Fruit fly (Drosophila melanogaster) whole organism, adult: ENCODE measurements around the gene Pdp.

Source experiments
- CG11617 ChIP-seq: fragments of 200-800 bp; sonication (Bioruptor generic); optimal IDR thresholded peaks from 2 replicates; lab custom pipeline; 2017; ENCODE audit warnings: mild to moderate bottlenecking, missing biosample characterization, missing genetic modification reagents, missing genetic modification characterization
- CG12768 ChIP-seq: fragments of 200-800 bp; sonication (Bioruptor generic); optimal IDR thresholded peaks from 2 replicates; lab custom pipeline; 2017; ENCODE audit warnings: missing biosample characterization, missing genetic modification characterization, mild to moderate bottlenecking, moderate library complexity, missing genetic modification reagents
- CG14711 ChIP-seq: fragments of 200-800 bp; sonication (Bioruptor generic); optimal IDR thresholded peaks from 2 replicates; lab custom pipeline; 2018; ENCODE audit warnings: missing biosample characterization, mild to moderate bottlenecking, missing genetic modification characterization, moderate library complexity
- CG1620 ChIP-seq: fragments of 200-800 bp; sonication (Bioruptor generic); optimal IDR thresholded peaks from 2 replicates; lab custom pipeline; 2016; ENCODE audit warnings: missing biosample characterization, missing genetic modification characterization
- CG33017 ChIP-seq: fragments of 200-800 bp; sonication (Bioruptor generic); optimal IDR thresholded peaks from 2 replicates; lab custom pipeline; 2018; ENCODE audit warnings: missing biosample characterization, mild to moderate bottlenecking, missing genetic modification characterization, moderate library complexity
- CG5204 ChIP-seq: fragments of 200-800 bp; sonication (Bioruptor generic); optimal IDR thresholded peaks from 2 replicates; lab custom pipeline; 2016; ENCODE audit warnings: missing biosample characterization, missing genetic modification characterization
- CG7045 ChIP-seq: fragments of 200-800 bp; sonication (Bioruptor generic); optimal IDR thresholded peaks from 2 replicates; lab custom pipeline; 2017; ENCODE audit warnings: missing biosample characterization, mild to moderate bottlenecking, missing genetic modification characterization
- CG7101 ChIP-seq: fragments of 200-800 bp; sonication (Bioruptor generic); optimal IDR thresholded peaks from 2 replicates; lab custom pipeline; 2018; ENCODE audit warnings: missing biosample characterization, mild to moderate bottlenecking, missing genetic modification characterization, moderate library complexity
- Clk ChIP-seq: fragments of 200-800 bp; sonication (Bioruptor generic); optimal IDR thresholded peaks from 2 replicates; lab custom pipeline; 2017; ENCODE audit warnings: missing biosample characterization, missing genetic modification characterization
- Crg-1 ChIP-seq: fragments of 200-800 bp; sonication (Bioruptor generic); optimal IDR thresholded peaks from 2 replicates; lab custom pipeline; 2016; ENCODE audit warnings: missing biosample characterization, missing genetic modification characterization
- Hr96 ChIP-seq: fragments of 200-800 bp; sonication (Bioruptor generic); optimal IDR thresholded peaks from 2 replicates; lab custom pipeline; 2016; ENCODE audit warnings: missing biosample characterization, missing genetic modification characterization
- Mnt ChIP-seq: fragments of 200-800 bp; sonication (Bioruptor generic); optimal IDR thresholded peaks from 2 replicates; lab custom pipeline; 2016; ENCODE audit warnings: missing biosample characterization, mild to moderate bottlenecking, missing genetic modification characterization
- bab1 ChIP-seq: fragments of 200-800 bp; sonication (Bioruptor generic); optimal IDR thresholded peaks from 3 replicates; lab custom pipeline; 2019; ENCODE audit warnings: missing biosample characterization, mild to moderate bottlenecking, missing genetic modification characterization, moderate library complexity
- cic ChIP-seq: fragments of 200-800 bp; sonication (Bioruptor generic); optimal IDR thresholded peaks from 2 replicates; lab custom pipeline; 2017; ENCODE audit warnings: missing biosample characterization, mild to moderate bottlenecking, missing genetic modification characterization, moderate library complexity
- cnc ChIP-seq, 2 experiments: fragments of >200 bp; optimal IDR thresholded peaks; 2 replicates each; lab custom pipeline; 2017
- kay ChIP-seq: fragments of 200-800 bp; sonication (Bioruptor generic); peaks from one replicate; lab custom pipeline; 2016; ENCODE audit warnings: missing biosample characterization, missing genetic modification characterization, borderline replicate concordance
- ovo ChIP-seq: fragments of 200-800 bp; sonication (Bioruptor generic); optimal IDR thresholded peaks from 2 replicates; lab custom pipeline; 2016; ENCODE audit warnings: missing biosample characterization, missing genetic modification characterization
- pad ChIP-seq: fragments of 200-800 bp; sonication (Bioruptor generic); optimal IDR thresholded peaks from 3 replicates; lab custom pipeline; 2017; ENCODE audit warnings: missing biosample characterization, missing genetic modification characterization, mild to moderate bottlenecking, moderate library complexity, missing genetic modification reagents
- tj ChIP-seq: fragments of 200-800 bp; sonication (Bioruptor generic); optimal IDR thresholded peaks from 3 replicates; lab custom pipeline; 2017; ENCODE audit warnings: missing biosample characterization, mild to moderate bottlenecking, missing genetic modification characterization, moderate library complexity
- toe ChIP-seq: fragments of 200-800 bp; sonication (Bioruptor generic); optimal IDR thresholded peaks from 2 replicates; lab custom pipeline; 2016; ENCODE audit warnings: missing biosample characterization, missing genetic modification characterization

The Pdp gene

dm6 chrX:7734131-7734930 lies at the start of gene Pdp, which contains the start of gene Rab39:
Pdp (minus strand) TSS chrX:7734651.
Rab39 (plus strand) TSS chrX:7734923.
- TF ChIP-seq CG1620 (GFP tag; lab: Kevin White, UChicago) (peak; percentile 89), CG12768 (GFP tag; lab: Kevin White, UChicago) (peak; percentile 65), CG7101 (tag; lab: Kevin White, UChicago) (peak; percentile 87), CG7045 (GFP tag; lab: Kevin White, UChicago) (peak; percentile 56), CG11617 (GFP tag; lab: Kevin White, UChicago) (peak; percentile 85), Crg-1 (peak; percentile 82), CG33017 (tag; lab: Kevin White, UChicago) (peak; percentile 62), Hr96 (no peak), cnc (optimal IDR thresholded peaks at IDR 0.05; lab: Kevin White, UChicago) (no peak), Clk (GFP tag; lab: Kevin White, UChicago) (peak; percentile 20), tj (GFP tag; lab: Kevin White, UChicago) (peak; percentile 63), cic (GFP tag; lab: Kevin White, UChicago) (no peak), CG14711 (tag; lab: Kevin White, UChicago) (peak; percentile 79), pad (peak; percentile 69), toe (peak; percentile 83), kay (GFP tag; lab: Kevin White, UChicago) (no peak), CG5204 (GFP tag; lab: Kevin White, UChicago) (peak; percentile 77), bab1 (GFP tag; lab: Kevin White, UChicago) (peak; percentile 86), Mnt (GFP tag; lab: Kevin White, UChicago) (peak; percentile 82), ovo (GFP tag; lab: Kevin White, UChicago) (peak; percentile 77)

dm6 chrX:7777905-7778304 lies 43.5 kb upstream of the Pdp start, which contains the start of gene CG32718:
CG32718 (plus strand) TSS chrX:7778205.
- TF ChIP-seq CG5204 (GFP tag; lab: Kevin White, UChicago) (no peak), CG7101 (tag; lab: Kevin White, UChicago) (no peak), CG1620 (GFP tag; lab: Kevin White, UChicago) (no peak), CG12768 (GFP tag; lab: Kevin White, UChicago) (no peak), CG33017 (tag; lab: Kevin White, UChicago) (no peak), Hr96 (no peak), kay (GFP tag; lab: Kevin White, UChicago) (no peak), cic (GFP tag; lab: Kevin White, UChicago) (no peak), Clk (GFP tag; lab: Kevin White, UChicago) (no peak), Mnt (GFP tag; lab: Kevin White, UChicago) (no peak), CG11617 (GFP tag; lab: Kevin White, UChicago) (no peak)

dm6 chrX:7768147-7768787 lies 33.8 kb upstream of the Pdp start, which contains the start of gene CG34338:
CG34338 (plus strand) TSS chrX:7768737.
- TF ChIP-seq cnc (optimal IDR thresholded peaks at IDR 0.05; lab: Kevin White, UChicago) (no peak), CG14711 (tag; lab: Kevin White, UChicago) (no peak), Mnt (GFP tag; lab: Kevin White, UChicago) (no peak), pad (no peak), CG7045 (GFP tag; lab: Kevin White, UChicago) (no peak), CG1620 (GFP tag; lab: Kevin White, UChicago) (no peak), CG12768 (GFP tag; lab: Kevin White, UChicago) (no peak), CG5204 (GFP tag; lab: Kevin White, UChicago) (no peak), CG7101 (tag; lab: Kevin White, UChicago) (no peak), kay (GFP tag; lab: Kevin White, UChicago) (no peak), Hr96 (no peak), Crg-1 (no peak), bab1 (GFP tag; lab: Kevin White, UChicago) (no peak), cic (GFP tag; lab: Kevin White, UChicago) (no peak), Clk (GFP tag; lab: Kevin White, UChicago) (no peak), CG33017 (tag; lab: Kevin White, UChicago) (no peak), CG11617 (GFP tag; lab: Kevin White, UChicago) (no peak), tj (GFP tag; lab: Kevin White, UChicago) (no peak), ovo (GFP tag; lab: Kevin White, UChicago) (no peak)

dm6 chrX:7764682-7765081 lies 30.2 kb upstream of the Pdp start, which contains the start of gene Ir7a:
Ir7a (plus strand) TSS chrX:7764982.
- TF ChIP-seq bab1 (GFP tag; lab: Kevin White, UChicago) (no peak), CG11617 (GFP tag; lab: Kevin White, UChicago) (no peak), CG12768 (GFP tag; lab: Kevin White, UChicago) (no peak), CG1620 (GFP tag; lab: Kevin White, UChicago) (no peak), cic (GFP tag; lab: Kevin White, UChicago) (no peak), cnc (optimal IDR thresholded peaks at IDR 0.05; lab: Kevin White, UChicago) (no peak), tj (GFP tag; lab: Kevin White, UChicago) (no peak)

dm6 chrX:7746342-7746741 lies 11.9 kb upstream of the Pdp start:
- TF ChIP-seq CG7101 (tag; lab: Kevin White, UChicago) (no peak), Clk (GFP tag; lab: Kevin White, UChicago) (no peak), Mnt (GFP tag; lab: Kevin White, UChicago) (no peak), CG12768 (GFP tag; lab: Kevin White, UChicago) (no peak), cnc (optimal IDR thresholded peaks at IDR 0.05; lab: Kevin White, UChicago) (no peak), toe (no peak), Crg-1 (no peak), cic (GFP tag; lab: Kevin White, UChicago) (no peak), CG14711 (tag; lab: Kevin White, UChicago) (no peak), pad (no peak)
